Fruit fly (Drosophila melanogaster) whole organism, wandering third instar larva: ENCODE data around the gene Acat1.

Experiments
- brk ChIP-seq: fragments of 200-800 bp; sonication (Bioruptor generic); optimal IDR thresholded peaks from 2 replicates; lab custom pipeline; 2016; ENCODE audit warnings: missing biosample characterization, mild to moderate bottlenecking, missing genetic modification characterization
- tai ChIP-seq: sonication (Bioruptor generic); optimal IDR thresholded peaks from 2 replicates; lab custom pipeline; 2016; ENCODE audit warnings: missing biosample characterization, missing genetic modification characterization

DNA sequence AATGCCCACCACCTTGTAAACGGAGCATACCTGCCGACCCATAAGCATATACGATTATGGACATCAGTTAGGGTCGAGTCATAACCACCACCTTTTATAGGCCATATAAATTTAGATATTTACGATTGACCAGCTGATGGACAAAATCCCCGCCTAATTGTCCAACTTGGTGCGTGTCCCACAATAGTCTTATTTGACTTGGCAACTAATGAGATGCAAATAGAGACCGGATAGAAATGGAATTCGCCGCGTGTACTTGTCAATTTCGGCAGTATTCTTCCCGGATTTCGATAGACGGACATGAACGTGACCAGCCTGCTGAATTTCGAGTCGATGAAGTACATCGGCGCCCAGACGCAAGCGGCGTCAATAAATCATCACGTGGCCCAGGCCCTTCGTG lies 4.2 kb downstream of the Acat1 start, which contains the start of gene Ir7g:
- TF ChIP-seq brk (GFP tag; lab: Kevin White, UChicago), result no peak
- no peak for TF ChIP-seq tai (GFP tag; lab: Kevin White, UChicago)
